Worm (Caenorhabditis elegans) whole organism, early embryonic: ENCODE measurements around the gene F13E9.19.

Experiments used
- ama-1 ChIP-seq: fragments of 150-350 bp; optimal IDR thresholded peaks from 2 replicates; lab custom pipeline; 2014
- tbx-37 ChIP-seq: fragments of 200-800 bp; sonication (Bioruptor generic); conservative IDR thresholded peaks from 2 replicates; pipeline ENCODE4 v1.3.6; 2022; ENCODE audit warnings: missing genetic modification reagents, missing genetic modification characterization, missing compliant biosample characterization

DNA sequence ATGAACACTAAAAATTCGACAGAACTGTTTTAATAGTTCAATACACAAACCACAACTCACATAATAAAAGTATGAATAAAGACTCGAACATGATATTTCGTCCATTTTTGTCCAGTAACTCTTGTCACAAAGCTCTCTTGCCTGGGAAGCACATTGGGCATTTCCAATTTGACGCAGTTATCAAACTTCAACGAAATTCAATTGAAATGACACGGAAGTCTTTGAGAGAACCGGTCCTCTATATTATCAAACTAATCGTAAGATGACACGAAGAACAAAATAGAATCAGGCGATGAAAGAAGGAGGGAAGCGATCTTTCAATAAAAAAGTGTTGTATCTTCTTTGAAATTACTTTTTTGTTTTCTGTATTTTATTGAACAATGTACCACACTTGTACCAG is 44.2 kb upstream of the F13E9.19 start, which contains the start of gene T11G6.3:
- TF ChIP-seq ama-1 (lab: Kevin White, UChicago) (no peak), tbx-37 (GFP tag; lab: Robert Waterston, UW) (no peak)
